Fruit fly (Drosophila melanogaster) whole organism, prepupa: ENCODE data around the gene Spn.

Source experiments
- CG16779 ChIP-seq: fragments of 200-800 bp; sonication (Bioruptor generic); optimal IDR thresholded peaks from 3 replicates; lab custom pipeline; 2017; ENCODE audit warnings: missing biosample characterization, mild to moderate bottlenecking, missing genetic modification characterization
- CG6276 ChIP-seq: fragments of 200-800 bp; sonication (Bioruptor generic); optimal IDR thresholded peaks from 2 replicates; lab custom pipeline; 2017; ENCODE audit warnings: missing biosample characterization, mild to moderate bottlenecking, missing genetic modification characterization
- CG7368 ChIP-seq: fragments of 200-800 bp; sonication (Bioruptor generic); optimal IDR thresholded peaks from 3 replicates; lab custom pipeline; 2016; ENCODE audit warnings: missing biosample characterization, missing genetic modification characterization
- CG8632 ChIP-seq: fragments of 200-800 bp; sonication (Bioruptor generic); optimal IDR thresholded peaks from 3 replicates; lab custom pipeline; 2016; ENCODE audit warnings: missing biosample characterization, missing genetic modification characterization
- Gug ChIP-seq: fragments of 200-800 bp; sonication (Bioruptor generic); IDR thresholded peaks from 2 replicates; pipeline ENCODE4 v1.3.6; 2022; ENCODE audit warnings: missing biosample characterization, missing genetic modification characterization
- Hr38 ChIP-seq: sonication (Bioruptor generic); optimal IDR thresholded peaks from 2 replicates; lab custom pipeline; 2016; ENCODE audit warnings: missing biosample characterization, missing genetic modification characterization
- Hr4 ChIP-seq: fragments of 200-800 bp; sonication (Bioruptor generic); optimal IDR thresholded peaks from 3 replicates; lab custom pipeline; 2016; ENCODE audit warnings: missing biosample characterization, missing genetic modification characterization
- dsx ChIP-seq: fragments of 200-800 bp; optimal IDR thresholded peaks from 3 replicates; lab custom pipeline; 2019; ENCODE audit warnings: missing biosample characterization, mild to moderate bottlenecking, missing genetic modification characterization, moderate library complexity; ENCODE audit not compliant: poor library complexity, severe bottlenecking
- pdm3 ChIP-seq: fragments of 200-800 bp; sonication (Bioruptor generic); optimal IDR thresholded peaks from 3 replicates; lab custom pipeline; 2016; ENCODE audit warnings: missing biosample characterization, missing genetic modification characterization

DNA sequence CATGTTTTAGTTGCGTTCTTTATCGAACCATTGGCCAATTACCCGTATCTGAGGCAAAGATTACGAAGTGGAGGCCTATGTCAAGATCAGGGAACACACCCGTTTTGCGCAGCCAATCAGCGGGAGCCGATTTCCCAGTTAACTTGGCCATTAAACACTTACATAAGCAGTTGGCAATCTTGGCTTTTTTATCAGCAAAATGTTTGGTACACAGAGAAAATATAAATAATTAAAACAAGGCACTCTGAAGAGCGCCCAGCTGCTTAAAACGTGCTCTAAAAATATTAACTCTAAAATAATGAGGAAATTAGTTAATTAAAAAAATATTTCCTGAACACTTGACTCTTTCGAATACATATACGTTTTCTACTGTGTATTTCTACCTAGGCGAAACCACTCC is 52.3 kb downstream of the Spn start:
- no peak for TF ChIP-seq Hr38 (GFP tag; lab: Kevin White, UChicago)
- TF ChIP-seq CG16779: no peak
- peak; percentile 29 for TF ChIP-seq pdm3
- TF ChIP-seq dsx: peak; percentile 3
- no peak for TF ChIP-seq CG7368 (GFP tag; lab: Kevin White, UChicago)
- TF ChIP-seq Gug: no peak
- TF ChIP-seq Hr4 (GFP tag; lab: Kevin White, UChicago): peak; percentile 20
- no peak for TF ChIP-seq CG6276 (GFP tag; lab: Kevin White, UChicago)
- peak; percentile 45 for TF ChIP-seq CG8632 (GFP tag; lab: Kevin White, UChicago)
